Worm (Caenorhabditis elegans): Measurements from ENCODE around the gene srh-194.

Gene srh-194

DNA sequence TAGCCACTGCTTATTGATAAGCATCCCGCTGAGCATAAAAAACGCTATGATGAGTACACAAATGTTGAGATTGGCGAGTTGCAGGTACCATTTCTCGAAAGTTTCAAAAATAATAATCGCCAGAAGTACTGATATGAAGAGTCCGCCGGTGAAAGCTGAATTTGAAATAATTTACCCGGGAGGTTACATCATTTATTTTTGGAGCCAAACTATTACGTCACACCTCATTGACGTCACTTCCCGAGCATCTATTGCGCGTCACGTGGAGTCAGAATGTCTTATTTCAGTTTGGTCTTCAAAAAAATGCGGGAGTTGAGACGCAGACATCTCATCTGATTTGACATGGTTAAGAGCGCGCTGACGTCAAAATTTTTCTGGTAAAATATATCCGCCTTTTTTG lies 37.5 kb upstream of the srh-194 start:
- TF ChIP-seq Y53G8AR.9 (GFP tag; conservative IDR thresholded peaks at IDR 0.05) = no peak
- no peak for TF ChIP-seq egrh-3 (GFP tag; IDR thresholded peaks at IDR 0.05)

DNA sequence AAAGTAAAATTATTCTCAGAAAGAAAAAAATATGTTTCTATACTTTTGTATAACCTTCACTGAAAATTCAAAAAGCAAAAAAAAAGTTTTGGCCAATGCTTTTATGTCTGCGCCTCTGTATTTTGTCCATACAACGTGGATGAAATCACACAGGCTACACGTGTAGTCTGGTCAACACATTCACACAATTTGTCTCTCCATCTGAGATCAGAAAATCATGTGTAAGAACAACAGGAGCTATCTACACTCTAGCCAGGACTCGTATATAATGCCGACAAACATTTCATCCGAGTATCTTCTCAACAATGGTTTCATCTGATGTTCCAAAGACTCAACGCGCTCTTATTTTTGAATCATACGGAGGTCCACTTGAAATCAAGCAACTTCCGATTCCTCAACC lies 33.5 kb upstream of the srh-194 start, which contains the start of gene D2063.1:
D2063.1 (plus strand) TSS at position 281 of the 400 bp plus-strand sequence.
- TF ChIP-seq hlh-12 (tag; optimal IDR thresholded peaks at IDR 0.05) (no peak), let-526 (GFP tag; IDR thresholded peaks at IDR 0.05) (no peak), ceh-79 (tag; optimal IDR thresholded peaks at IDR 0.05) (no peak), akir-1 (GFP tag; optimal IDR thresholded peaks at IDR 0.05) (no peak), Y56A3A.18 (GFP tag; IDR thresholded peaks at IDR 0.05) (no peak), attf-6 (GFP tag; IDR thresholded peaks at IDR 0.05) (no peak), B0336.3 (GFP tag; IDR thresholded peaks at IDR 0.05) (no peak), F49E8.2 (tag; optimal IDR thresholded peaks at IDR 0.05; ENCODE audit: insufficient read depth) (no peak), sptf-2 (GFP tag; optimal IDR thresholded peaks at IDR 0.05) (no peak), aptf-2 (GFP tag; conservative IDR thresholded peaks at IDR 0.05) (no peak), unc-130 (GFP tag; optimal IDR thresholded peaks at IDR 0.05) (no peak), F57C9.4 (tag; optimal IDR thresholded peaks at IDR 0.05) (no peak), mcd-1 (GFP tag; IDR thresholded peaks at IDR 0.05) (no peak), egl-44 (GFP tag; IDR thresholded peaks at IDR 0.05) (no peak), snpc-3.4 (tag; optimal IDR thresholded peaks at IDR 0.05) (no peak), sdz-38 (tag; optimal IDR thresholded peaks at IDR 0.05) (no peak), nhr-90 (tag; optimal IDR thresholded peaks at IDR 0.05) (no peak)

DNA sequence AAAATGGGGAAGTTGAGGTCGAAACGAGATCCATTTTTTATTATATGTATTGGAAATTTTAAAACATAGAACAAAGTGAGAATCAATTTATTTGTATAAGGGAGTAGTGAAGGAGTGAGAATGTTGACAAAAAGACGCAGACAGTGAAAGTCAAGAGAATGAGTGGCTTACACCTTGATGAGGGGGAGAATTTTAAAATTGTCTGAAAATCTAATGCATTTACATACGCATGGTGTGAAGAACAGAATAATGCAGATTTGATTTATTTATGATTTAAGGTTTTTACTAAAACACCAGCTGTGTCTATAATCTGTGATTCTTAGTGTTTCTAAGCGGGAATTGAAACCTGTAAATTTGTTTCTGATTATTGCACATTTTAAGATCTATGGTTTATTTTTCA lies 32.1 kb upstream of the srh-194 start, which contains the start of gene nhr-125:
nhr-125 (minus strand) TSS at position 101 of the 400 bp plus-strand sequence.
- TF ChIP-seq ZK185.1 (tag; optimal IDR thresholded peaks at IDR 0.05; ENCODE audit: poor library complexity, severe bottlenecking) = no peak
- TF ChIP-seq D2030.7 (GFP tag; IDR thresholded peaks at IDR 0.05) = no peak
- TF ChIP-seq F39B2.1 (GFP tag; IDR thresholded peaks at IDR 0.05) = no peak
- no peak for TF ChIP-seq lin-40 (tag; optimal IDR thresholded peaks at IDR 0.05)
- TF ChIP-seq snpc-1.3 (tag; optimal IDR thresholded peaks at IDR 0.05; ENCODE audit: insufficient read depth) = no peak

ce11 chrV:4322706-4323105 lies 29.4 kb upstream of the srh-194 start, which contains the start of gene R02D1.2:
TSS of gene R02D1.2 (minus strand) at chrV:4322806.
- no peak for TF ChIP-seq rec-8 (tag; optimal IDR thresholded peaks at IDR 0.05)
- no peak for TF ChIP-seq Y53G8AR.9 (GFP tag; conservative IDR thresholded peaks at IDR 0.05)
- TF ChIP-seq T07F8.4 (tag; optimal IDR thresholded peaks at IDR 0.05) = no peak
- no peak for TF ChIP-seq madf-3 (GFP tag; IDR thresholded peaks at IDR 0.05)
- TF ChIP-seq lag-1 (GFP tag; IDR thresholded peaks at IDR 0.05) = no peak
- TF ChIP-seq snpc-4 (GFP tag; optimal IDR thresholded peaks at IDR 0.05) = no peak
- no peak for TF ChIP-seq snpc-4 (tag; optimal IDR thresholded peaks at IDR 0.05)
- TF ChIP-seq ztf-22 (GFP tag; optimal IDR thresholded peaks at IDR 0.05) = no peak
- TF ChIP-seq ztf-3 (GFP tag; optimal IDR thresholded peaks at IDR 0.05) = no peak
- no peak for TF ChIP-seq mcd-1 (GFP tag; IDR thresholded peaks at IDR 0.05)
- TF ChIP-seq nhr-179 (tag; optimal IDR thresholded peaks at IDR 0.05) = no peak
- no peak for TF ChIP-seq repo-1 (tag; optimal IDR thresholded peaks at IDR 0.05)
- no peak for TF ChIP-seq let-607 (tag; optimal IDR thresholded peaks at IDR 0.05)
- TF ChIP-seq ccch-3 (GFP tag; optimal IDR thresholded peaks at IDR 0.05) = no peak
- no peak for TF ChIP-seq tlf-1 (GFP tag; optimal IDR thresholded peaks at IDR 0.05)
